Worm (Caenorhabditis elegans) whole organism, young adult: ENCODE measurements around the gene C45G9.6.
A peak's percentile ranks its signal among the peaks of the same experiment; 100 is the strongest.

Source experiments
- F49E8.2 ChIP-seq: sonication (generic microtip); optimal IDR thresholded peaks from 3 replicates; lab custom pipeline; 2017; ENCODE audit warnings: missing genetic modification characterization, mild to moderate bottlenecking, missing compliant biosample characterization, antibody characterized with exemption, moderate library complexity; ENCODE audit not compliant: insufficient read depth
- aptf-2 ChIP-seq: fragments of 200-800 bp; sonication (Bioruptor generic); conservative IDR thresholded peaks from 2 replicates; pipeline ENCODE4 v1.3.6; 2022; ENCODE audit warnings: missing genetic modification reagents, missing genetic modification characterization, missing compliant biosample characterization
- attf-3 ChIP-seq: fragments of 200-800 bp; sonication (Bioruptor generic); conservative IDR thresholded peaks from 2 replicates; pipeline ENCODE4 v1.3.6; 2022; ENCODE audit warnings: missing genetic modification reagents, missing genetic modification characterization, missing compliant biosample characterization
- let-526 ChIP-seq: fragments of 200-800 bp; sonication (Bioruptor generic); IDR thresholded peaks from 2 replicates; pipeline ENCODE4 v1.3.6; 2022; ENCODE audit warnings: missing genetic modification reagents, missing genetic modification characterization, missing compliant biosample characterization

- TF ChIP-seq F49E8.2 (no peak), let-526 (GFP tag; lab: Robert Waterston, UW) (0 out of 2 replicates have a peak, but pooled peaks have one; percentile 49), attf-3 (no peak), aptf-2 (GFP tag; lab: Robert Waterston, UW) (no peak)
Measured at ce11 chrIII:5013915-5014346, 22.3 kb upstream of the C45G9.6 start.
